Worm (Caenorhabditis elegans): ENCODE data around the gene E02H9.3.
"Not testable (repeated sequence)": the region's sequence is repeated elsewhere in the genome, so short reads cannot be mapped to it uniquely, and the experiment has no call there.

E02H9.3 gene

DNA sequence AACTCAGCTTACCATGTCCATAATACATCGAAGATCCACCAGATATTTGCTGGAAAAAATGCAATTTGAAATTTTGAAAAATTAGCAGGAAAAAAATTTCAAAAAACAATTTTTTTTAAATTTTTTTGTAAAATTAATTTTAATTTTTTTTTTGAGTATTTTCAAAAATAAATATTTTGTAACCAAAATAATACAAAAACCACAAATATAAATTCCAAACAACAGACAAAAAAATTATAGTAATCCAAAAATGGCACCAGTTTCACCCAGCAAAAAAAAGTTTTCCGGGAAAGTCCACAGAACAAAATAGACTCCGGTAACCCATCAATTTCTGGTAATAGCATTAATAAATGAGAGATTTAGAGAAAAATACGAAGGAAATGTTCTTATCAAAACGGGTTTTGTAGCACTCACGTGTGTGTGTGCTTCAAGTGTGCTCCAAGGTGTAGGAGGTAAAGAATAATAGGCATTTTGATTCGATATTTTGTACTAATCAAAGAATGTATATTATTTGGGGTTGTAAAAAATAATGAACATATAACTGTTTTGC lies 4.0 kb upstream of the E02H9.3 start, which contains the start of gene nhr-121 (continued):
- no peak for TF ChIP-seq ZK546.5 (tag; optimal IDR thresholded peaks at IDR 0.05)
- no peak for TF ChIP-seq zfp-2 (tag; optimal IDR thresholded peaks at IDR 0.05)
- no peak for TF ChIP-seq pha-4 (GFP tag; IDR thresholded peaks at IDR 0.05)
- TF ChIP-seq pha-4 (tag; optimal IDR thresholded peaks at IDR 0.05) = no peak
- peak; percentile 20 for TF ChIP-seq T20F7.1 (GFP tag; optimal IDR thresholded peaks at IDR 0.05)
- TF ChIP-seq snpc-4 (tag; optimal IDR thresholded peaks at IDR 0.05) = no peak
- TF ChIP-seq mdt-29 (GFP tag; IDR thresholded peaks at IDR 0.05) = 0 out of 2 replicates have a peak, but pooled peaks have one; percentile 12
- TF ChIP-seq daf-16 (GFP tag; optimal IDR thresholded peaks at IDR 0.05) = no peak
- peak; percentile 60 for TF ChIP-seq daf-16 (tag; optimal IDR thresholded peaks at IDR 0.05)
- TF ChIP-seq spr-3 (GFP tag; optimal IDR thresholded peaks at IDR 0.05) = no peak
- no peak for TF ChIP-seq lin-39 (tag; optimal IDR thresholded peaks at IDR 0.05)
- TF ChIP-seq lsy-2 (tag; optimal IDR thresholded peaks at IDR 0.05) = no peak
- no peak for TF ChIP-seq cey-2 (tag; optimal IDR thresholded peaks at IDR 0.05; ENCODE audit: borderline replicate concordance, insufficient read depth)
- no peak for TF ChIP-seq set-16 (GFP tag; IDR thresholded peaks at IDR 0.05)
- TF ChIP-seq attf-4 (tag; optimal IDR thresholded peaks at IDR 0.05) = no peak
- no peak for TF ChIP-seq zip-2 (tag; optimal IDR thresholded peaks at IDR 0.05)
- no peak for TF ChIP-seq nhr-25 (tag; optimal IDR thresholded peaks at IDR 0.05; ENCODE audit: borderline replicate concordance, insufficient read depth)
- no peak for TF ChIP-seq mep-1 (tag; optimal IDR thresholded peaks at IDR 0.05)
- no peak for TF ChIP-seq R02D3.7 (tag; optimal IDR thresholded peaks at IDR 0.05)
- no peak for TF ChIP-seq nhr-11 (tag; optimal IDR thresholded peaks at IDR 0.05)

DNA sequence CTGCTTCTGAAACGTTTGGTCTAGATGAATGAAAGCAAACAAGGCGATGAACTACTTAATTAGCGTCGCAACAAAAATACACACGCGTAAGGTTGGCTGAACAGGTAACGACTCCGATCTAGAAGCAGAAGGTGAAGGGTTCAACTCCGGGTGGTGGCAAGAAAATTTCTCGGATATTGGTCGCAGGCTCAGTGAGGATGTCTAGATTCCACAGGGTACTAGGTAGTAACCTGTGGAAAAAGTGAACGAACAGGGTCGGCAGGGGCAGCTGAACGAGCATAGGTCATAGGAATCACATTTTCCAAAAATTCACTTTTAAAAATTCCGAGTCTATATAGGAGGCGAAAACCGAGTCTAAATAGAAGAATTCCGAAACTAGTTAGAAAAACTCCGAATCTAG lies 1.6 kb downstream of the E02H9.3 start:
- TF ChIP-seq pha-4 (GFP tag; IDR thresholded peaks at IDR 0.05) (0 out of 2 replicates have a peak, but pooled peaks have one; percentile 36), lim-7 (GFP tag; IDR thresholded peaks at IDR 0.05) (0 out of 2 replicates have a peak, but pooled peaks have one; percentile 18), dmd-8 (GFP tag; IDR thresholded peaks at IDR 0.05) (peak; percentile 77), egl-43 (GFP tag; IDR thresholded peaks at IDR 0.05) (0 out of 2 replicates have a peak, but pooled peaks have one; percentile 57), snpc-1.2 (GFP tag; IDR thresholded peaks at IDR 0.05) (0 out of 2 replicates have a peak, but pooled peaks have one; percentile 31), saeg-2 (GFP tag; IDR thresholded peaks at IDR 0.05) (0 out of 2 replicates have a peak, but pooled peaks have one; percentile 20), lin-38 (GFP tag; IDR thresholded peaks at IDR 0.05) (peak; percentile 64)
- TF ChIP-seq pha-4 (tag; optimal IDR thresholded peaks at IDR 0.05) = not testable (repeated sequence)

DNA sequence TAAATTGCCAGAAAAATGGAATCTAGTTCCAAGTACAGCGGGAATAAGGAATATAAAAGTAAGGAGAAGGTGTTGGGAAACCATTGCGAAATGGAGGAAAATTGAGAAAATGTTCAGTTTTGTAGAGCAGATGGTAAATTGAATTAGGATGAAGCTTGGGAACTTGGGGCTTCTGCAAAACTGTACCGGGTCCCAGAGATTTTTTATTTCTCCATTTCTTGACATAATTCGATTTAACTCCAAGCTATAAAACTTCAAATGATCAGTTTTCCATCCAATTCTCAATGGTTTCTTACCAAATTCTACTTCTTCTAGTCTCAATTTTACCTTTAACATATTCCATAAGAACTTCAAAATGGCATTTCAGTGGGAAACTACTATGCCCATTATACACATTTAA lies 9.4 kb downstream of the E02H9.3 start, which contains the start of the genes E02H9.9 and E02H9.1:
E02H9.9 (minus strand) TSS at position 101 of the 400 bp plus-strand sequence.
E02H9.1 (plus strand) TSS at position 285 of the 400 bp plus-strand sequence.
- TF ChIP-seq gei-8 (GFP tag; optimal IDR thresholded peaks at IDR 0.05) (no peak), lin-15B (tag; optimal IDR thresholded peaks at IDR 0.05) (no peak), zip-11 (GFP tag; IDR thresholded peaks at IDR 0.05) (no peak), duxl-1 (tag; optimal IDR thresholded peaks at IDR 0.05; ENCODE audit: poor library complexity) (no peak)

DNA sequence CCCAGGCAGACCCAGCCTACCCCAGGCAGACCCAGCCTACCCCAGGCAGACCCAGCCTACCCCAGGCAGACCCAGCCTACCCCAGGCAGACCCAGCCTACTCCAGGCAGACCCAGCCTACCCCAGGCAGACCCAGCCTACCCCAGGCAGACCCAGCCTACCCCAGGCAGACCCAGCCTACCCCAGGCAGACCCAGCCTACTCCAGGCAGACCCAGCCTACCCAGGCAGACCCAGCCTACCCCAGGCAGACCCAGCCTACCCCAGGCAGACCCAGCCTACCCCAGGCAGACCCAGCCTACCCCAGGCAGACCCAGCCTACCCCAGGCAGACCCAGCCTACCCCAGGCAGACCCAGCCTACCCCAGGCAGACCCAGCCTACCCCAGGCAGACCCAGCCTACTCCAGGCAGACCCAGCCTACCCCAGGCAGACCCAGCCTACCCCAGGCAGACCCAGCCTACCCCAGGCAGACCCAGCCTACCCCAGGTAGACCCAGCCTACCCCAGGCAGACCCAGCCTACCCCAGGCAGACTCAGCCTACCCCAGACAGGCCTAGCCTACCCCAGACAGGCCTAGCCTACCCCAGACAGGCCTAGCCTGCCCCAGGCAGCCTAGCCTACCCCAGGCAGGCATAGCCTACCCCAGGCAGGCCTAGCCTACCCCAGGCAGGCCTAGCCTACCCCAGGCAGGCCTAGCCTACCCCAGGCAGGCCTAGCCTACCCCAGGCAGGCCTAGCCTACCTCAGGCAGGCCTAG lies 12.1 kb downstream of the E02H9.3 start:
- peak; percentile 74 for TF ChIP-seq set-16 (GFP tag; IDR thresholded peaks at IDR 0.05)

DNA sequence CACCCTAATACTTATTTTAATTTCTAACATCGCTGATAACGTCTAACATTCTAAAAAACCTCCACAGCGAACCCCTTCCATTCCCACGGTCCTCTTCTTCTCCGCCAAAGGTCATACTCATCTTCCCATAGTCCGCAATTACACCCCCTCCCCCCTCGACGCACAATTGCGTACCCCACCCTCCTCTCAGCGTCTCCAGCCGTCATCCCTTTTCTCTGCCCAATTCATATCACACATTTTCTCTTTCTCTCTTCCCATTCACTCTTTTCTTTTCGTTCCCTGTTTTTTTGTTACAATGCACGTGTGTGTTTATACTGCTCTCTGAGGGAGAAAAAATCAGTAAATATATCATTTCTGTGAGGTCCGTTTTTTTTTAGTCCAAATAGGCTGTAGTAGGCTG lies 13.0 kb downstream of the E02H9.3 start:
- TF ChIP-seq lin-13 (GFP tag; optimal IDR thresholded peaks at IDR 0.05) (peak; percentile 54), saeg-2 (GFP tag; IDR thresholded peaks at IDR 0.05) (no peak), nhr-237 (tag; optimal IDR thresholded peaks at IDR 0.05) (no peak), nhr-6 (tag; optimal IDR thresholded peaks at IDR 0.05) (peak; percentile 39), lim-7 (GFP tag; IDR thresholded peaks at IDR 0.05) (0 out of 2 replicates have a peak, but pooled peaks have one; percentile 12), ceh-32 (tag; optimal IDR thresholded peaks at IDR 0.05; ENCODE audit: poor library complexity) (no peak), mdt-29 (GFP tag; IDR thresholded peaks at IDR 0.05) (no peak), dmd-9 (GFP tag; IDR thresholded peaks at IDR 0.05) (no peak), nhr-111 (GFP tag; optimal IDR thresholded peaks at IDR 0.05) (no peak), hlh-30 (tag; optimal IDR thresholded peaks at IDR 0.05; ENCODE audit: insufficient read depth) (peak; percentile 83), Y75B8A.6 (GFP tag; IDR thresholded peaks at IDR 0.05) (no peak), F26F4.8 (GFP tag; conservative IDR thresholded peaks at IDR 0.05) (no peak), ceh-82 (tag; optimal IDR thresholded peaks at IDR 0.05) (no peak), unc-62 (GFP tag; optimal IDR thresholded peaks at IDR 0.05 in 1 of 2) (no peak), unc-62 (tag; optimal IDR thresholded peaks at IDR 0.05) (no peak), F37D6.2 (tag; optimal IDR thresholded peaks at IDR 0.05) (no peak)

Measured in whole organism, L4 larva.